Fruit fly (Drosophila melanogaster) whole organism, embryonic: ENCODE measurements around the gene ec.

Experiments used
- Atf3 ChIP-seq: fragments of 200-800 bp; sonication (Bioruptor generic); optimal IDR thresholded peaks from 3 replicates; lab custom pipeline; 2016; ENCODE audit warnings: missing biosample characterization, missing genetic modification characterization
- CG12236 ChIP-seq: fragments of 200-800 bp; sonication (Bioruptor generic); optimal IDR thresholded peaks from 2 replicates; lab custom pipeline; 2016; ENCODE audit warnings: missing biosample characterization, missing genetic modification characterization
- CG1647 ChIP-seq: fragments of 200-800 bp; sonication (Bioruptor generic); optimal IDR thresholded peaks from 3 replicates; lab custom pipeline; 2016; ENCODE audit warnings: missing biosample characterization, missing genetic modification characterization
- CG16815 ChIP-seq: fragments of 200-800 bp; sonication (Bioruptor generic); optimal IDR thresholded peaks from 3 replicates; lab custom pipeline; 2017; ENCODE audit warnings: missing biosample characterization, mild to moderate bottlenecking, missing genetic modification characterization
- CG17568 ChIP-seq: fragments of 200-800 bp; sonication (Bioruptor generic); optimal IDR thresholded peaks from 2 replicates; lab custom pipeline; 2018; ENCODE audit warnings: missing biosample characterization, mild to moderate bottlenecking, missing genetic modification characterization, moderate library complexity
- CG2199 ChIP-seq: fragments of 200-800 bp; sonication (Bioruptor generic); IDR thresholded peaks from 3 replicates; pipeline ENCODE4 v1.3.6; 2022; ENCODE audit warnings: missing biosample characterization, missing genetic modification characterization
- CG2202 ChIP-seq: fragments of 200-800 bp; sonication (Bioruptor generic); optimal IDR thresholded peaks from 2 replicates; lab custom pipeline; 2018; ENCODE audit warnings: missing biosample characterization, mild to moderate bottlenecking, missing genetic modification characterization
- CG32772 ChIP-seq: fragments of 200-800 bp; sonication (Bioruptor generic); IDR thresholded peaks from 2 replicates; pipeline ENCODE4 v1.3.6; 2022; ENCODE audit warnings: missing biosample characterization, missing genetic modification characterization
- CG34422 ChIP-seq: fragments of 200-800 bp; sonication (Bioruptor generic); IDR thresholded peaks from 3 replicates; pipeline ENCODE4 v1.3.6; 2022; ENCODE audit warnings: missing biosample characterization, missing genetic modification characterization
- CG42726 ChIP-seq: fragments of 200-800 bp; sonication (Bioruptor generic); IDR thresholded peaks from 2 replicates; pipeline ENCODE4 v1.3.6; 2022; ENCODE audit warnings: missing biosample characterization, missing genetic modification characterization; ENCODE audit not compliant: partially characterized antibody
- CG4360 ChIP-seq: fragments of 200-800 bp; sonication (Bioruptor generic); IDR thresholded peaks from 2 replicates; pipeline ENCODE4 v1.3.6; 2022; ENCODE audit warnings: missing biosample characterization, missing genetic modification characterization
- CG5180 ChIP-seq: fragments of 200-800 bp; sonication (Bioruptor generic); optimal IDR thresholded peaks from 3 replicates; lab custom pipeline; 2017; ENCODE audit warnings: missing biosample characterization, missing genetic modification characterization, mild to moderate bottlenecking, moderate library complexity, missing genetic modification reagents
- CG6175 ChIP-seq: fragments of 200-800 bp; sonication (Bioruptor generic); IDR thresholded peaks from 3 replicates; pipeline ENCODE4 v1.3.6; 2022; ENCODE audit warnings: missing biosample characterization, missing genetic modification characterization
- CG6272 ChIP-seq: fragments of 200-800 bp; sonication (Bioruptor generic); IDR thresholded peaks from 2 replicates; pipeline ENCODE4 v1.3.6; 2022; ENCODE audit warnings: missing biosample characterization, missing genetic modification characterization
- CG7357 ChIP-seq: fragments of 200-800 bp; sonication (Bioruptor generic); IDR thresholded peaks from 3 replicates; pipeline ENCODE4 v1.3.6; 2022; ENCODE audit warnings: missing biosample characterization, missing genetic modification characterization
- CG8944 ChIP-seq: fragments of 200-800 bp; sonication (Bioruptor generic); optimal IDR thresholded peaks from 3 replicates; lab custom pipeline; 2016; ENCODE audit warnings: missing biosample characterization, missing genetic modification characterization
- CG9437 ChIP-seq: fragments of 200-800 bp; sonication (Bioruptor generic); optimal IDR thresholded peaks from 2 replicates; lab custom pipeline; 2018; ENCODE audit warnings: missing biosample characterization, mild to moderate bottlenecking, missing genetic modification characterization
- Chrac-16 ChIP-seq: fragments of 200-800 bp; sonication (Bioruptor generic); optimal IDR thresholded peaks from 3 replicates; lab custom pipeline; 2016; ENCODE audit warnings: missing biosample characterization, missing genetic modification characterization
- D19B ChIP-seq: fragments of 200-800 bp; sonication (Bioruptor generic); optimal IDR thresholded peaks from 2 replicates; lab custom pipeline; 2017; ENCODE audit warnings: missing biosample characterization, mild to moderate bottlenecking, missing genetic modification characterization
- Gsc ChIP-seq: fragments of 200-800 bp; sonication (Bioruptor generic); IDR thresholded peaks from 2 replicates; pipeline ENCODE4 v1.3.6; 2022; ENCODE audit warnings: missing biosample characterization, missing genetic modification characterization
- MESR4 ChIP-seq: fragments of 200-800 bp; sonication (Bioruptor generic); optimal IDR thresholded peaks from 2 replicates; lab custom pipeline; 2018; ENCODE audit warnings: missing biosample characterization, mild to moderate bottlenecking, missing genetic modification characterization, moderate library complexity
- Taf1 ChIP-seq: fragments of 200-800 bp; sonication (Bioruptor generic); IDR thresholded peaks from 2 replicates; pipeline ENCODE4 v1.3.6; 2022; ENCODE audit warnings: missing biosample characterization, missing genetic modification characterization
- Trl ChIP-seq, 3 experiments: fragments of >200 bp in 2 of 3; fragments of 200-800 bp in 1 of 3; sonication (Bioruptor generic) in 1 of 3; optimal IDR thresholded peaks; 2 replicates in 1 of 3; 3 replicates in 2 of 3; lab custom pipeline; 2016 to 2017; ENCODE audit warnings: missing biosample characterization in 1 of 3, missing genetic modification characterization in 1 of 3
- cad ChIP-seq: fragments of >200 bp; optimal IDR thresholded peaks from 2 replicates; lab custom pipeline; 2017; ENCODE audit warnings: missing biosample characterization, missing genetic modification characterization
- cato ChIP-seq: fragments of 200-800 bp; sonication (Bioruptor generic); optimal IDR thresholded peaks from 2 replicates; lab custom pipeline; 2016; ENCODE audit warnings: missing biosample characterization, missing genetic modification characterization, borderline replicate concordance
- caup ChIP-seq: fragments of 200-800 bp; sonication (Bioruptor generic); optimal IDR thresholded peaks from 3 replicates; lab custom pipeline; 2017; ENCODE audit warnings: missing biosample characterization, mild to moderate bottlenecking, missing genetic modification characterization, moderate library complexity; ENCODE audit not compliant: severe bottlenecking
- chinmo ChIP-seq: fragments of 200-800 bp; sonication (Bioruptor generic); IDR thresholded peaks from 4 replicates; pipeline ENCODE4 v1.3.6; 2022; ENCODE audit warnings: missing biosample characterization, missing genetic modification characterization; ENCODE audit not compliant: partially characterized antibody
- ci ChIP-seq: fragments of 200-800 bp; sonication (Bioruptor generic); IDR thresholded peaks from 3 replicates; pipeline ENCODE4 v1.3.6; 2022; ENCODE audit warnings: missing biosample characterization, missing genetic modification characterization
- crc ChIP-seq: fragments of 200-800 bp; sonication (Bioruptor generic); optimal IDR thresholded peaks from 2 replicates; lab custom pipeline; 2016; ENCODE audit warnings: missing biosample characterization, missing genetic modification characterization
- disco-r ChIP-seq: fragments of 200-800 bp; sonication (Bioruptor generic); optimal IDR thresholded peaks from 2 replicates; lab custom pipeline; 2016; ENCODE audit warnings: missing biosample characterization, missing genetic modification characterization
- emc ChIP-seq: fragments of 200-800 bp; sonication (Bioruptor generic); optimal IDR thresholded peaks from 2 replicates; lab custom pipeline; 2016; ENCODE audit warnings: missing biosample characterization, missing genetic modification characterization
- esg ChIP-seq: fragments of 200-800 bp; sonication (Bioruptor generic); conservative IDR thresholded peaks from 2 replicates; pipeline ENCODE4 v1.3.6; 2022; ENCODE audit warnings: missing biosample characterization, missing genetic modification characterization
- ftz-f1 ChIP-seq: fragments of 200-800 bp; sonication (Bioruptor generic); optimal IDR thresholded peaks from 2 replicates; lab custom pipeline; 2016; ENCODE audit warnings: missing biosample characterization, missing genetic modification characterization
- her ChIP-seq: fragments of 200-800 bp; sonication (Bioruptor generic); optimal IDR thresholded peaks from 2 replicates; lab custom pipeline; 2016; ENCODE audit warnings: missing biosample characterization, missing genetic modification characterization
- kni ChIP-seq: fragments of 200-800 bp; sonication (Bioruptor generic); optimal IDR thresholded peaks from 3 replicates; lab custom pipeline; 2017; ENCODE audit warnings: mild to moderate bottlenecking, missing biosample characterization, missing genetic modification reagents, missing genetic modification characterization
- oc ChIP-seq: fragments of 200-800 bp; sonication (Bioruptor generic); optimal IDR thresholded peaks from 2 replicates; lab custom pipeline; 2018; ENCODE audit warnings: missing biosample characterization, mild to moderate bottlenecking, missing genetic modification characterization, moderate library complexity
- otp ChIP-seq: fragments of 200-800 bp; sonication (Bioruptor generic); IDR thresholded peaks from 3 replicates; pipeline ENCODE4, ENCODE4 v1.3.6; 2022; ENCODE audit warnings: missing biosample characterization, missing genetic modification characterization
- phol ChIP-seq: fragments of 200-800 bp; sonication (Bioruptor generic); optimal IDR thresholded peaks from 3 replicates; lab custom pipeline; 2018; ENCODE audit warnings: missing biosample characterization, mild to moderate bottlenecking, missing genetic modification characterization, moderate library complexity
- pita ChIP-seq: fragments of 200-800 bp; sonication (Bioruptor generic); optimal IDR thresholded peaks from 2 replicates; lab custom pipeline; 2017; ENCODE audit warnings: missing biosample characterization, mild to moderate bottlenecking, missing genetic modification characterization
- pros ChIP-seq: fragments of 200-800 bp; sonication (Bioruptor generic); optimal IDR thresholded peaks from 3 replicates; lab custom pipeline; 2019; ENCODE audit warnings: missing biosample characterization, mild to moderate bottlenecking, missing genetic modification characterization, moderate library complexity
- psq ChIP-seq: fragments of 200-800 bp; sonication (Bioruptor generic); optimal IDR thresholded peaks from 2 replicates; lab custom pipeline; 2017; ENCODE audit warnings: missing biosample characterization, missing genetic modification characterization
- sens ChIP-seq: fragments of 200-800 bp; sonication (Bioruptor generic); peaks from one replicate; lab custom pipeline; 2016; ENCODE audit warnings: missing biosample characterization, missing genetic modification characterization
- shn ChIP-seq: fragments of 200-800 bp; sonication (Bioruptor generic); optimal IDR thresholded peaks from 3 replicates; lab custom pipeline; 2016; ENCODE audit warnings: missing biosample characterization, missing genetic modification characterization
- sim ChIP-seq: fragments of 200-800 bp; sonication (Bioruptor generic); IDR thresholded peaks from 2 replicates; pipeline ENCODE4 v1.3.6; 2022; ENCODE audit warnings: missing biosample characterization, missing genetic modification characterization
- slp2 ChIP-seq: fragments of 200-800 bp; sonication (Bioruptor generic); optimal IDR thresholded peaks from 2 replicates; lab custom pipeline; 2016; ENCODE audit warnings: missing biosample characterization, missing genetic modification characterization
- sqz ChIP-seq: fragments of 200-800 bp; sonication (Bioruptor generic); optimal IDR thresholded peaks from 3 replicates; lab custom pipeline; 2018; ENCODE audit warnings: missing biosample characterization, mild to moderate bottlenecking, missing genetic modification characterization
- tio ChIP-seq: fragments of 200-800 bp; sonication (Bioruptor generic); optimal IDR thresholded peaks from 2 replicates; lab custom pipeline; 2017; ENCODE audit warnings: missing biosample characterization, missing genetic modification characterization, inconsistent platforms
- yki ChIP-seq: fragments of >200 bp; optimal IDR thresholded peaks from 3 replicates; lab custom pipeline; 2018

Gene ec

DNA sequence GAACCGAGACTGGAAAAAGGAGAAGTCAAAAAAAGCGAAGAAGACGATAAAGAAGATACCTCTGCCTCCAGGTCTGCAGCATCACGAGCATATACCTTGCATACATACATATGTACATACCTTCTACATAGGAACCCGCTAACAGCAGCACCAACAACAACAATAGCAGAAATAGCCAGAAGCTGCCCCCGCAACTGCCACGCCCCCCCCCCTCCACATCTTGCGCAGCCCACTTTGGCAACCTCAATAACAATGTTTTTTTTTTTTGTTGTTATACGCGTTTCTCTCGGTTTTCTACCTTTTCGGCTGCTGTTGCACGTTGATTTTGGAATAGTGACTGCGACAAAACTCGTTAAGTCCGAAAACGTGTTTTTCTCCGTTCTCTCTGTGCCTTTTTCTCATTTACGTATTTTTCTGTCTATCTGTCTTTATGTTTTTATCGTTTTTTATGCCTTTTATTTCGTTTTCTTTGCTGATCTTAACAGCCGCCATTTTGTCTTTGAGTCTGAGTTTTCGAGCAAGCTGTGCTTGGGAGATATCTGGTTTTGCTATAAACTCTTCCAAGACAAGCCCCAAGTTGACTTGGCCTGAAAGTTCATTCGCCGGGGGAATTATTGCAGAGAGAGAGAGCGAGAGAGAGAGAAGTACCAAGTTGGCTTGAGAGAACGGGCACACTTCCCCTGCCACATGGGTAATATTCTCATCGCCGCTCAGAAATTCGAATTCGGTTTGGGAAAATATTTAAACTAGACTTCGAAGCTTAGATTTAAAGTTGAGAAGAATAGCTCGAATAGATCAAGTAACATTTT is 23.7 kb downstream of the ec start (continued):
- TF ChIP-seq Gsc (GFP tag; lab: Robert Waterston, UW) (no peak), CG1647 (GFP tag; lab: Kevin White, UChicago) (no peak), shn (GFP tag; lab: Kevin White, UChicago) (no peak), sim (GFP tag; lab: Robert Waterston, UW) (no peak), caup (GFP tag; lab: Kevin White, UChicago) (no peak), kni (peak; percentile 11), CG17568 (GFP tag; lab: Kevin White, UChicago) (no peak), her (GFP tag; lab: Kevin White, UChicago) (no peak), CG34422 (no peak), pita (GFP tag; lab: Kevin White, UChicago) (peak; percentile 3), oc (tag; lab: Kevin White, UChicago) (peak; percentile 12), chinmo (GFP tag; lab: Robert Waterston, UW) (peak; percentile 77; the same call in 1 of the 4 replicates), sqz (peak; percentile 60), CG9437 (GFP tag; lab: Kevin White, UChicago) (peak; percentile 74), CG6175 (GFP tag; lab: Robert Waterston, UW) (peak; percentile 70; the same call in 2 of the 3 replicates), pros (peak; percentile 100), Trl (optimal IDR thresholded peaks at IDR 0.05; lab: Kevin White, UChicago) (peak; percentile 77 to 87), Trl (GFP tag; optimal IDR thresholded peaks at IDR 0.05; lab: Kevin White, UChicago) (no peak), Atf3 (GFP tag; lab: Kevin White, UChicago) (no peak), yki (lab: Kevin White, UChicago) (peak; percentile 31)
- TF ChIP-seq, all 482 proteins: peak for 19

DNA sequence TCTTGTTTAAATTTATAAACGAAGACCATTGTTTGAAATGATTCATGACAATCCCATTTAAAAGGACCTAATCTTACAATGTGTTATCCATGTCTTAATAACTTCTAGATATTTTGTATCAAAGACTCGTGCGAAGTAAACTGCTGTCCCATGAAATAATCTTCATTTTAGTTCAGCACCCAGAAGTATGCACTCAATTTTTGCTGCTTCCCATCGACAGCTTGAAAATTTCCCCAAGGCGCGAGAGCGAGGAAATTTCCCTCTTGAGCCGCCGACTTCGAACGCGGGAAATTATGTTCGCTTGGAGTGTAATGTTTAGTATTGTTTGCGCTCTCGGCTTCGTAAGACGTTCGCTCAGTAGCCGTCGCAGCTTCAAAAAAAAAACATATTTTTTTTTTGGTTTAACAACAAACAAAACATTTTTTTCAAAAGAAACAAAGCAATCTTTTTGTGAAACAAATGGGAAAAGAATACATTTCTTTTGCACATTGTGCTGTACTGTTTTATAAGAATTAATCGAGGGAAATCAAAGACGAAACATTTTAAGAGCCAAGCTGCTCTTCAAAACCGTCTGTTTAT is 24.4 kb downstream of the ec start:
- TF ChIP-seq CG2202 (tag; lab: Kevin White, UChicago), result no peak
- TF ChIP-seq D19B, result no peak
- no peak for TF ChIP-seq psq
- no peak for TF ChIP-seq Chrac-16
- TF ChIP-seq esg (GFP tag; lab: Robert Waterston, UW), result no peak
- no peak for TF ChIP-seq phol
- peak; percentile 22 for TF ChIP-seq sens (GFP tag; lab: Kevin White, UChicago)
- no peak for TF ChIP-seq emc (GFP tag; lab: Kevin White, UChicago)
- TF ChIP-seq CG7357 (GFP tag; lab: Robert Waterston, UW), result no peak
- TF ChIP-seq CG16815, result no peak
- peak in 1 of 2 experiments; percentile 39 for TF ChIP-seq Trl (optimal IDR thresholded peaks at IDR 0.05; lab: Kevin White, UChicago)
- no peak for TF ChIP-seq Trl (GFP tag; optimal IDR thresholded peaks at IDR 0.05; lab: Kevin White, UChicago)
- TF ChIP-seq CG6272, result no peak
- no peak for TF ChIP-seq cato (GFP tag; lab: Kevin White, UChicago)
- TF ChIP-seq otp (GFP tag; lab: Robert Waterston, UW), result no peak
- no peak for TF ChIP-seq MESR4 (GFP tag; lab: Kevin White, UChicago)
- TF ChIP-seq disco-r (GFP tag; lab: Kevin White, UChicago), result no peak
- no peak for TF ChIP-seq slp2 (GFP tag; lab: Kevin White, UChicago)
- no peak for TF ChIP-seq CG8944 (GFP tag; lab: Kevin White, UChicago)
- TF ChIP-seq ci (GFP tag; lab: Robert Waterston, UW), result 0 out of 3 replicates have a peak, but pooled peaks have one; percentile 22
- TF ChIP-seq CG5180, result no peak
- peak; percentile 4 for TF ChIP-seq pita (GFP tag; lab: Kevin White, UChicago)
- no peak for TF ChIP-seq CG32772 (GFP tag; lab: Robert Waterston, UW)
- TF ChIP-seq CG42726 (GFP tag; lab: Robert Waterston, UW), result no peak
- TF ChIP-seq CG4360 (GFP tag; lab: Robert Waterston, UW), result peak; percentile 30; the same call in 1 of the 2 replicates
- no peak for TF ChIP-seq crc (GFP tag; lab: Kevin White, UChicago)
- TF ChIP-seq tio (GFP tag; lab: Kevin White, UChicago), result no peak
- TF ChIP-seq cad, result no peak
- TF ChIP-seq CG2199, result 0 out of 3 replicates have a peak, but pooled peaks have one; percentile 29
- TF ChIP-seq ftz-f1 (GFP tag; lab: Kevin White, UChicago), result no peak
- TF ChIP-seq Taf1 (GFP tag; lab: Robert Waterston, UW), result no peak
- TF ChIP-seq CG12236, result no peak
